Worm (Caenorhabditis elegans) whole organism, late embryonic: ENCODE measurements around the gene henn-1.

Source experiments
- ceh-48 ChIP-seq: sonication (generic microtip); optimal IDR thresholded peaks from 2 replicates; lab custom pipeline; 2016; ENCODE audit warnings: missing genetic modification characterization, inconsistent platforms, missing compliant biosample characterization
- elt-2 ChIP-seq: sonication (generic microtip); optimal IDR thresholded peaks from 2 replicates; lab custom pipeline; 2016; ENCODE audit warnings: missing genetic modification reagents, missing genetic modification characterization, missing compliant biosample characterization
- fkh-10 ChIP-seq: fragments of 150-350 bp; optimal IDR thresholded peaks from 2 replicates; lab custom pipeline; 2014; ENCODE audit warnings: missing biosample characterization, missing genetic modification reagents, missing genetic modification characterization
- mec-3 ChIP-seq: sonication (generic microtip); optimal IDR thresholded peaks from 2 replicates; lab custom pipeline; 2016; ENCODE audit warnings: borderline replicate concordance, missing genetic modification characterization, missing compliant biosample characterization

DNA sequence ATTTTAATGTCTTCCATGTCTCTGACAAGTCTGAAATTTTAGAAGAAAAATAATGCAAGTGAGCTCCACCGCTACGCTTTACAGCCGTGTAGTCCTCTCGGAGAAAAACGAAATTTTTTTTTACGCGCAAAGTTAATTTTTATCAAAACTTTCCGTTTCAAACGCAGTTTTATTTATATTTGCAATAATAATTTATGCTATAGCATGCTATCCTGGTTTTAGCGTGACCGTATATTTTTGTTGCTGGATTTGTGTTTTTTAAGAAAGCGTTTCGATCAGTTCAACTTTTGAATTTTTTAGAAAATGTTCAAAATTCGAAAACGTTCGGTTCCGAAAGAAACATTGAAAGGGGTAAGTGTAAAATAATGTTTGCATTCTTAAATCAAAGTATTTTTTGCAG, 40.8 kb upstream of the henn-1 start, which contains the start of gene C50C3.1:
- TF ChIP-seq mec-3 (tag; lab: Kevin White, UChicago) (no peak), fkh-10 (GFP tag; lab: Kevin White, UChicago) (no peak), elt-2 (no peak), ceh-48 (no peak)
